Worm (Caenorhabditis elegans): ENCODE data around the gene nhr-72.

The nhr-72 gene

ce11 chrII:3896920-3897319, 46.4 kb upstream of the nhr-72 start:
- no peak for TF ChIP-seq unc-62 (GFP tag; optimal IDR thresholded peaks at IDR 0.05)
- TF ChIP-seq nhr-11 (tag; optimal IDR thresholded peaks at IDR 0.05) = no peak
- TF ChIP-seq mbf-1 (tag; optimal IDR thresholded peaks at IDR 0.05) = no peak
- no peak for TF ChIP-seq unc-39 (tag; optimal IDR thresholded peaks at IDR 0.05)
- peak; percentile 27 for TF ChIP-seq nhr-129 (tag; optimal IDR thresholded peaks at IDR 0.05)
- TF ChIP-seq elt-1 (tag; optimal IDR thresholded peaks at IDR 0.05) = no peak
- no peak for TF ChIP-seq blmp-1 (tag; optimal IDR thresholded peaks at IDR 0.05; ENCODE audit: insufficient read depth)
- TF ChIP-seq gmeb-1 (tag; optimal IDR thresholded peaks at IDR 0.05) = peak; percentile 10
- TF ChIP-seq nhr-23 (tag; optimal IDR thresholded peaks at IDR 0.05) = no peak
- peak; percentile 50 for TF ChIP-seq unc-55 (GFP tag; optimal IDR thresholded peaks at IDR 0.05)
- TF ChIP-seq mdl-1 (tag; optimal IDR thresholded peaks at IDR 0.05) = no peak
- peak; percentile 38 for TF ChIP-seq nhr-21 (tag; optimal IDR thresholded peaks at IDR 0.05)
- TF ChIP-seq sma-9 (GFP tag; optimal IDR thresholded peaks at IDR 0.05) = peak; percentile 85
- no peak for TF ChIP-seq sma-9 (tag; optimal IDR thresholded peaks at IDR 0.05)
- no peak for TF ChIP-seq zag-1 (tag; optimal IDR thresholded peaks at IDR 0.05)
- TF ChIP-seq nhr-25 (tag; optimal IDR thresholded peaks at IDR 0.05) = peak; percentile 48
- TF ChIP-seq lin-13 (GFP tag; optimal IDR thresholded peaks at IDR 0.05) = peak; percentile 59
- TF ChIP-seq crh-2 (tag; optimal IDR thresholded peaks at IDR 0.05) = peak; percentile 78
- no peak for TF ChIP-seq aly-2 (tag; optimal IDR thresholded peaks at IDR 0.05)
- TF ChIP-seq sma-3 (GFP tag; optimal IDR thresholded peaks at IDR 0.05) = peak; percentile 14
- TF ChIP-seq lsy-2 (tag; optimal IDR thresholded peaks at IDR 0.05) = peak in 1 of 2 experiments; percentile 57
- TF ChIP-seq mab-5 (tag; optimal IDR thresholded peaks at IDR 0.05) = no peak
- TF ChIP-seq sem-4 (tag; optimal IDR thresholded peaks at IDR 0.05) = no peak
- peak; percentile 59 for TF ChIP-seq C34F6.9 (tag; optimal IDR thresholded peaks at IDR 0.05)
- TF ChIP-seq F13H6.1 (tag; optimal IDR thresholded peaks at IDR 0.05) = peak; percentile 73
- no peak for TF ChIP-seq peb-1 (tag; optimal IDR thresholded peaks at IDR 0.05)

DNA sequence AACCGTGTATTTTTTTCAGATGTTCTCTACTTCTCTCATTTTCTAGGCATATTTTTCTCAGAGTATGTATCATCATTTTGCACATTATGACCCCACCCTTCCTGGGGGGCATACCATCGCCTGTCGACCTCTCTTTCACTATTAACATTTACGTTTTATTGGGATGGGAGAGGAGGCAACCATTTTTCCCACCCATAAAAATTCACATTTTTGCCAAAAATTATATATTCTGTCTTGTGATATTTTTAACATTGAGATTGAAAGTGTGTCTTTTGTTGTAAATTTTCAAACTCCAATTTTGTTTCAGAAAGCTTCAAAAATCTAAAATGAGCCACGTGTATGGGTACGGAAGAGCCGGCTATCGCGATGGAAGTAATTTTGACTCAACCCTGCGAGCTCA, 44.2 kb upstream of the nhr-72 start, which contains the start of gene F53C3.7:
F53C3.7 (plus strand) TSS at position 301 of the 400 bp plus-strand sequence.
- TF ChIP-seq nhr-10 (tag; optimal IDR thresholded peaks at IDR 0.05) (no peak), lin-11 (tag; optimal IDR thresholded peaks at IDR 0.05) (no peak), zag-1 (tag; optimal IDR thresholded peaks at IDR 0.05) (no peak), blmp-1 (tag; optimal IDR thresholded peaks at IDR 0.05; ENCODE audit: insufficient read depth) (no peak), lsy-2 (tag; optimal IDR thresholded peaks at IDR 0.05) (no peak), unc-39 (tag; optimal IDR thresholded peaks at IDR 0.05) (no peak), skn-1 (tag; optimal IDR thresholded peaks at IDR 0.05) (no peak)

ce11 chrII:3893911-3894310, 43.4 kb upstream of the nhr-72 start:
- TF ChIP-seq elt-1 (tag; optimal IDR thresholded peaks at IDR 0.05) = no peak
- no peak for TF ChIP-seq unc-62 (GFP tag; optimal IDR thresholded peaks at IDR 0.05)
- no peak for TF ChIP-seq nhr-10 (tag; optimal IDR thresholded peaks at IDR 0.05)
- no peak for TF ChIP-seq lin-13 (GFP tag; optimal IDR thresholded peaks at IDR 0.05)
- no peak for TF ChIP-seq skn-1 (tag; optimal IDR thresholded peaks at IDR 0.05)
- TF ChIP-seq unc-39 (tag; optimal IDR thresholded peaks at IDR 0.05) = no peak
- no peak for TF ChIP-seq nhr-77 (tag; optimal IDR thresholded peaks at IDR 0.05)
- TF ChIP-seq aly-2 (tag; optimal IDR thresholded peaks at IDR 0.05) = no peak
- TF ChIP-seq sma-9 (GFP tag; optimal IDR thresholded peaks at IDR 0.05) = no peak
- TF ChIP-seq sma-9 (tag; optimal IDR thresholded peaks at IDR 0.05) = no peak
- no peak for TF ChIP-seq lin-39 (tag; optimal IDR thresholded peaks at IDR 0.05)
- no peak for TF ChIP-seq nhr-6 (tag; optimal IDR thresholded peaks at IDR 0.05)
- TF ChIP-seq nhr-23 (tag; optimal IDR thresholded peaks at IDR 0.05) = no peak
- TF ChIP-seq Y55F3AM.14 (GFP tag; optimal IDR thresholded peaks at IDR 0.05) = no peak

- no peak for TF ChIP-seq lin-13 (GFP tag; optimal IDR thresholded peaks at IDR 0.05)
- no peak for TF ChIP-seq elt-1 (tag; optimal IDR thresholded peaks at IDR 0.05)
- no peak for TF ChIP-seq unc-39 (tag; optimal IDR thresholded peaks at IDR 0.05)
- no peak for TF ChIP-seq unc-62 (GFP tag; optimal IDR thresholded peaks at IDR 0.05)
- TF ChIP-seq nhr-6 (tag; optimal IDR thresholded peaks at IDR 0.05) = no peak
- TF ChIP-seq peb-1 (tag; optimal IDR thresholded peaks at IDR 0.05) = no peak
- TF ChIP-seq Y55F3AM.14 (GFP tag; optimal IDR thresholded peaks at IDR 0.05) = no peak
- no peak for TF ChIP-seq ama-1 (optimal IDR thresholded peaks at IDR 0.05)
- no peak for TF ChIP-seq nhr-12 (tag; optimal IDR thresholded peaks at IDR 0.05)
- no peak for TF ChIP-seq mab-5 (tag; optimal IDR thresholded peaks at IDR 0.05)
- no peak for TF ChIP-seq crh-2 (tag; optimal IDR thresholded peaks at IDR 0.05)
- no peak for TF ChIP-seq ztf-1 (GFP tag; conservative IDR thresholded peaks at IDR 0.05)
- no peak for TF ChIP-seq R02D3.7 (tag; optimal IDR thresholded peaks at IDR 0.05)
- no peak for TF ChIP-seq skn-1 (tag; optimal IDR thresholded peaks at IDR 0.05)
- no peak for TF ChIP-seq ceh-82 (tag; optimal IDR thresholded peaks at IDR 0.05)
- no peak for TF ChIP-seq blmp-1 (tag; optimal IDR thresholded peaks at IDR 0.05; ENCODE audit: insufficient read depth)
- TF ChIP-seq egl-27 (tag; optimal IDR thresholded peaks at IDR 0.05) = no peak
- no peak for TF ChIP-seq fos-1 (tag; optimal IDR thresholded peaks at IDR 0.05)
- no peak for TF ChIP-seq nhr-77 (tag; optimal IDR thresholded peaks at IDR 0.05)
These were observed 40.6 kb upstream of the nhr-72 start, which contains the start of gene F53C3.8 for ce11 chrII:3891124-3891523. F53C3.8 (plus strand) TSS chrII:3891424.
